Worm (Caenorhabditis elegans) whole organism, L4 larva: Measurements from ENCODE around the gene cdh-1.

ENCODE experiments used
- ama-1 ChIP-seq: fragments of 150-350 bp; optimal IDR thresholded peaks from 2 replicates; lab custom pipeline; 2014; ENCODE audit warnings: inconsistent platforms, mixed read lengths
- ceh-28 ChIP-seq: fragments of 150-350 bp; optimal IDR thresholded peaks from 2 replicates; lab custom pipeline; 2014; ENCODE audit warnings: missing biosample characterization, missing genetic modification reagents, missing genetic modification characterization
- lin-29 ChIP-seq: fragments of 200-800 bp; sonication (Bioruptor generic); IDR thresholded peaks from 2 replicates; pipeline ENCODE4 v1.3.6; 2022; ENCODE audit warnings: missing genetic modification reagents, missing genetic modification characterization, missing compliant biosample characterization
- lir-3 ChIP-seq: sonication (generic microtip); optimal IDR thresholded peaks from 2 replicates; lab custom pipeline; 2016; ENCODE audit warnings: mild to moderate bottlenecking, missing genetic modification characterization, missing compliant biosample characterization
- nhr-11 ChIP-seq: fragments of 150-350 bp; optimal IDR thresholded peaks from 2 replicates; lab custom pipeline; 2014; ENCODE audit warnings: missing biosample characterization, missing genetic modification characterization
- pqm-1 ChIP-seq: sonication (generic microtip); optimal IDR thresholded peaks from 2 replicates; lab custom pipeline; 2017; ENCODE audit warnings: missing biosample characterization, missing genetic modification characterization
- saeg-2 ChIP-seq: fragments of 200-800 bp; sonication (Bioruptor generic); IDR thresholded peaks from 2 replicates; pipeline ENCODE4 v1.3.6; 2022; ENCODE audit warnings: missing genetic modification reagents, missing genetic modification characterization, missing compliant biosample characterization
- snpc-4 ChIP-seq: fragments of 150-350 bp; optimal IDR thresholded peaks from 2 replicates; lab custom pipeline; 2014; ENCODE audit warnings: missing biosample characterization, missing genetic modification characterization
- unc-62 ChIP-seq, 3 experiments: fragments of 150-350 bp in 1 of 3; sonication (generic microtip); optimal IDR thresholded peaks in 2 of 3; peaks in 1 of 3; 1 replicate in 1 of 3; 2 replicates in 2 of 3; lab custom pipeline; 2014 to 2017; ENCODE audit warnings: missing biosample characterization in 3 of 3, missing genetic modification characterization in 3 of 3, missing genetic modification reagents in 3 of 3, missing genotype in 1 of 3
- ztf-7 ChIP-seq: fragments of 150-350 bp; optimal IDR thresholded peaks from 2 replicates; lab custom pipeline; 2014; ENCODE audit warnings: missing biosample characterization, missing genetic modification characterization

DNA sequence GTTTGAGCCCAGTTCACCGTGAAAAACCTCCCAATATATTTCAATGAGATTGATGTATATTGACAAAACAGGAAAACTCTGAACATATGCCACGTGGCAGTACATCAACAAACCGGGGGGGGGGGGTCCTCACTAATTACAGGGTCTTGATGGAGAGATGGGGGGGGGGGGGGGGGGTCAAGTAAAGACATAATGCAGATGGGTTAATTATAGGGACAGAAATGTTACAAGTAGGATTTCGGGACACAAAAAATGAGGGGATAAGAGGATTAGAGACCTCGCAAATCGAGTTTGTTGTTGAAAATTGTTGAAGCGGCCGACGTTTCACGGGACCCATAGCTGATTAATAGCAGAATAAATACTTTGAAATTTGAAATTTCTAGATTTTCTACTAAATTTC, 2.2 kb downstream of the cdh-1 start:
- TF ChIP-seq lin-29 (GFP tag; lab: Robert Waterston, UW) (no peak), ceh-28 (tag; lab: Kevin White, UChicago) (no peak), snpc-4 (no peak), lir-3 (no peak), saeg-2 (no peak), ama-1 (lab: Kevin White, UChicago) (no peak), ztf-7 (tag; lab: Kevin White, UChicago) (no peak), nhr-11 (tag; lab: Kevin White, UChicago) (no peak), pqm-1 (tag; lab: Kevin White, UChicago) (no peak), unc-62 (GFP tag; optimal IDR thresholded peaks at IDR 0.05 in 1 of 2; lab: Kevin White, UChicago) (no peak), unc-62 (tag; optimal IDR thresholded peaks at IDR 0.05; lab: Kevin White, UChicago) (no peak)
